Worm (Caenorhabditis elegans) whole organism, young adult: ENCODE measurements around the gene M04D8.8.

ENCODE experiments used
- C17E4.6 ChIP-seq: fragments of 200-800 bp; sonication (Bioruptor generic); IDR thresholded peaks from 2 replicates; pipeline ENCODE4 v1.3.6; 2022; ENCODE audit warnings: missing genetic modification reagents, missing genetic modification characterization, missing compliant biosample characterization
- F22D6.2 ChIP-seq: sonication (generic microtip); optimal IDR thresholded peaks from 2 replicates; lab custom pipeline; 2016; ENCODE audit warnings: mild to moderate bottlenecking, missing genetic modification characterization, missing compliant biosample characterization
- F23B12.7 ChIP-seq: sonication (generic microtip); optimal IDR thresholded peaks from 2 replicates; lab custom pipeline; 2017; ENCODE audit warnings: missing genetic modification characterization, mild to moderate bottlenecking, missing compliant biosample characterization, antibody characterized with exemption, moderate library complexity; ENCODE audit not compliant: insufficient read depth
- F37B4.10 ChIP-seq: fragments of 200-800 bp; sonication (Bioruptor generic); IDR thresholded peaks from 2 replicates; pipeline ENCODE4 v1.3.6; 2022; ENCODE audit warnings: missing genetic modification characterization, missing compliant biosample characterization
- F39B2.1 ChIP-seq: fragments of 200-800 bp; sonication (Bioruptor generic); IDR thresholded peaks from 2 replicates; pipeline ENCODE4 v1.3.6; 2022; ENCODE audit warnings: missing genetic modification reagents, missing genetic modification characterization, missing compliant biosample characterization
- F55B11.4 ChIP-seq: sonication (generic microtip); optimal IDR thresholded peaks from 2 replicates; lab custom pipeline; 2016; ENCODE audit warnings: missing compliant biosample characterization, missing genetic modification characterization, borderline replicate concordance; ENCODE audit not compliant: insufficient read depth
- F57A8.1 ChIP-seq: fragments of 200-800 bp; sonication (Bioruptor generic); optimal IDR thresholded peaks from 2 replicates; lab custom pipeline; 2018; ENCODE audit warnings: mild to moderate bottlenecking, missing genetic modification characterization, moderate library complexity, missing compliant biosample characterization
- K11D2.4 ChIP-seq: fragments of 200-800 bp; sonication (Bioruptor generic); IDR thresholded peaks from 2 replicates; pipeline ENCODE4 v1.3.6; 2022; ENCODE audit warnings: missing genetic modification reagents, missing genetic modification characterization, missing compliant biosample characterization
- K12H6.12 ChIP-seq: fragments of 200-800 bp; sonication (Bioruptor generic); optimal IDR thresholded peaks from 2 replicates; lab custom pipeline; 2018; ENCODE audit warnings: mild to moderate bottlenecking, missing genetic modification characterization, missing compliant biosample characterization
- ama-1 ChIP-seq, 3 experiments: fragments of 150-350 bp in 1 of 3; sonication (generic microtip) in 2 of 3; optimal IDR thresholded peaks; 2 replicates each; lab custom pipeline; 2014 to 2018; ENCODE audit warnings: missing biosample characterization in 2 of 3, missing genetic modification characterization in 2 of 3, missing genetic modification reagents in 2 of 3
- atf-7 ChIP-seq: sonication (generic microtip); optimal IDR thresholded peaks from 2 replicates; lab custom pipeline; 2017; ENCODE audit warnings: mild to moderate bottlenecking, missing genetic modification characterization, missing compliant biosample characterization
- ceh-91 ChIP-seq: fragments of 200-800 bp; sonication (Bioruptor generic); IDR thresholded peaks from 2 replicates; pipeline ENCODE4 v1.3.6; 2022; ENCODE audit warnings: missing genetic modification reagents, missing genetic modification characterization, missing compliant biosample characterization
- chd-7 ChIP-seq: sonication (generic microtip); optimal IDR thresholded peaks from 2 replicates; lab custom pipeline; 2016; ENCODE audit warnings: mild to moderate bottlenecking, missing genetic modification characterization, moderate library complexity, missing compliant biosample characterization
- die-1 ChIP-seq: sonication (generic microtip); optimal IDR thresholded peaks from 2 replicates; lab custom pipeline; 2016; ENCODE audit warnings: missing genotype, mild to moderate bottlenecking, missing genetic modification characterization, missing compliant biosample characterization
- dpff-1 ChIP-seq: sonication (generic microtip); optimal IDR thresholded peaks from 2 replicates; lab custom pipeline; 2017; ENCODE audit warnings: mild to moderate bottlenecking, missing genetic modification characterization, missing compliant biosample characterization
- egl-18 ChIP-seq: fragments of 200-800 bp; sonication (Bioruptor generic); IDR thresholded peaks from 2 replicates; pipeline ENCODE4 v1.3.6; 2022; ENCODE audit warnings: missing genetic modification reagents, missing genetic modification characterization, missing compliant biosample characterization
- egl-44 ChIP-seq: fragments of 200-800 bp; sonication (Bioruptor generic); IDR thresholded peaks from 2 replicates; pipeline ENCODE4 v1.3.6; 2022; ENCODE audit warnings: missing genetic modification reagents, missing genetic modification characterization, missing compliant biosample characterization
- ets-4 ChIP-seq: fragments of 200-800 bp; sonication (Bioruptor generic); optimal IDR thresholded peaks from 2 replicates; lab custom pipeline; 2018; ENCODE audit warnings: mild to moderate bottlenecking, missing genetic modification characterization, missing compliant biosample characterization
- gei-17 ChIP-seq: fragments of 200-800 bp; sonication (Bioruptor generic); optimal IDR thresholded peaks from 2 replicates; lab custom pipeline; 2018; ENCODE audit warnings: mild to moderate bottlenecking, missing genetic modification characterization, missing compliant biosample characterization
- him-1 ChIP-seq: sonication (generic microtip); optimal IDR thresholded peaks from 2 replicates; lab custom pipeline; 2016; ENCODE audit warnings: missing genotype, missing genetic modification reagents, missing genetic modification characterization, missing compliant biosample characterization
- hsf-1 ChIP-seq: fragments of 200-800 bp; sonication (Bioruptor generic); IDR thresholded peaks from 2 replicates; pipeline ENCODE4 v1.3.6; 2022; ENCODE audit warnings: missing genetic modification reagents, missing genetic modification characterization, missing compliant biosample characterization
- lin-26 ChIP-seq: fragments of 200-800 bp; sonication (Bioruptor generic); IDR thresholded peaks from 2 replicates; pipeline ENCODE4 v1.3.6; 2022; ENCODE audit warnings: missing genetic modification reagents, missing genetic modification characterization, missing compliant biosample characterization
- lsy-27 ChIP-seq: sonication (generic microtip); optimal IDR thresholded peaks from 2 replicates; lab custom pipeline; 2017; ENCODE audit warnings: missing genetic modification characterization, mild to moderate bottlenecking, missing compliant biosample characterization, antibody characterized with exemption, missing genotype, borderline replicate concordance; ENCODE audit not compliant: insufficient read depth
- mxl-1 ChIP-seq: sonication (generic microtip); optimal IDR thresholded peaks from 2 replicates; lab custom pipeline; 2016; ENCODE audit warnings: missing genetic modification characterization, missing compliant biosample characterization
- nhr-27 ChIP-seq: fragments of 200-800 bp; sonication (Bioruptor generic); optimal IDR thresholded peaks from 2 replicates; lab custom pipeline; 2018; ENCODE audit warnings: mild to moderate bottlenecking, missing genetic modification characterization, moderate library complexity, missing compliant biosample characterization
- pbrm-1 ChIP-seq: fragments of 200-800 bp; sonication (Bioruptor generic); IDR thresholded peaks from 2 replicates; pipeline ENCODE4 v1.3.6; 2022; ENCODE audit warnings: missing genetic modification reagents, missing genetic modification characterization, missing compliant biosample characterization
- pha-4 ChIP-seq: fragments of 150-350 bp; sonication (generic microtip); optimal IDR thresholded peaks from 2 replicates; lab custom pipeline; 2014; ENCODE audit warnings: missing biosample characterization, missing genetic modification reagents, missing genetic modification characterization
- rcor-1 ChIP-seq: fragments of 200-800 bp; sonication (Bioruptor generic); IDR thresholded peaks from 2 replicates; pipeline ENCODE4 v1.3.6; 2022; ENCODE audit warnings: missing genetic modification reagents, missing genetic modification characterization, missing compliant biosample characterization
- sea-2 ChIP-seq: fragments of 200-800 bp; sonication (Bioruptor generic); IDR thresholded peaks from 2 replicates; pipeline ENCODE4 v1.3.6; 2022; ENCODE audit warnings: missing genetic modification characterization, missing compliant biosample characterization
- snpc-1.1 ChIP-seq: sonication (generic microtip); optimal IDR thresholded peaks from 2 replicates; lab custom pipeline; 2017; ENCODE audit warnings: missing genetic modification characterization, mild to moderate bottlenecking, missing compliant biosample characterization, antibody characterized with exemption, moderate library complexity, missing genotype, missing genetic modification reagents; ENCODE audit not compliant: insufficient read depth
- snpc-1.3 ChIP-seq: sonication (generic microtip); optimal IDR thresholded peaks from 2 replicates; lab custom pipeline; 2017; ENCODE audit warnings: missing genetic modification characterization, mild to moderate bottlenecking, missing compliant biosample characterization, antibody characterized with exemption, moderate library complexity, missing genotype, missing genetic modification reagents; ENCODE audit not compliant: insufficient read depth
- snpc-4 ChIP-seq, 5 experiments: fragments of 150-350 bp in 1 of 5; sonication (generic microtip) in 4 of 5; optimal IDR thresholded peaks; 2 replicates each; lab custom pipeline; 2014 to 2018; ENCODE audit warnings: missing genetic modification characterization in 5 of 5, missing biosample characterization in 3 of 5, antibody characterized with exemption in 2 of 5, mild to moderate bottlenecking in 2 of 5, missing compliant biosample characterization in 2 of 5, missing genotype in 2 of 5, moderate library complexity in 2 of 5, missing genetic modification reagents in 1 of 5
- somi-1 ChIP-seq: fragments of 200-800 bp; sonication (Bioruptor generic); optimal IDR thresholded peaks from 2 replicates; lab custom pipeline; 2018; ENCODE audit warnings: mild to moderate bottlenecking, missing genetic modification characterization, missing compliant biosample characterization
- unc-130 ChIP-seq: sonication (generic microtip); optimal IDR thresholded peaks from 2 replicates; lab custom pipeline; 2016; ENCODE audit warnings: missing genetic modification reagents, missing genetic modification characterization, missing compliant biosample characterization
- unc-62 ChIP-seq: fragments of 150-350 bp; optimal IDR thresholded peaks from 2 replicates; lab custom pipeline; 2014; ENCODE audit warnings: missing biosample characterization, missing genetic modification reagents, missing genetic modification characterization
- zfh-2 ChIP-seq: fragments of 200-800 bp; sonication (Bioruptor generic); conservative IDR thresholded peaks from 2 replicates; pipeline ENCODE4 v1.3.6; 2022; ENCODE audit warnings: missing genetic modification reagents, missing genetic modification characterization, missing compliant biosample characterization
- ztf-22 ChIP-seq: fragments of 200-800 bp; sonication (Bioruptor generic); optimal IDR thresholded peaks from 2 replicates; lab custom pipeline; 2018; ENCODE audit warnings: mild to moderate bottlenecking, missing genetic modification characterization, moderate library complexity, missing compliant biosample characterization

The M04D8.8 gene

DNA sequence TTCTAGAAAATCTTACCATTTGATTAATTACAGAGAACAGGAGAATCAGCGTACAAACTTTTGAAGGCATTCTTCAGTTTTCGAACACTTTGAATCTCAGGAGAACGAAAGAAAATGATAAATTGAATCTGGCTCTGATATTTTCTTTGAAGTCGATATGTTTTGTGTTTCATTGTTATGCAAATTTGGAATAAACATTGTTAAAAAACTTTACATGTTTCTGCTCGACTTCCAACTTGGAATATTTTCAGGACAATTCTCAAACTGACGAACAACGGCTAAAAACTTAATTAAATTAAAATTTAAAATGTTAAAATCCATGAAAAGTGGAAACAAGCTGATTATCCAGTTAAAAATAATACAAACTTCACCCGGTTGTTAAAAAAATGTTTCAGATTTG is 45.6 kb upstream of the M04D8.8 start, which contains the start of gene C05B5.1:
Gene C05B5.1, minus strand, starts transcription at position 101 of the 400 bp plus-strand sequence.
- TF ChIP-seq nhr-27 (tag; lab: Kevin White, UChicago) (no peak), snpc-1.1 (tag; lab: Kevin White, UChicago) (no peak), somi-1 (GFP tag; lab: Kevin White, UChicago) (no peak), mxl-1 (tag; lab: Kevin White, UChicago) (no peak), die-1 (tag; lab: Kevin White, UChicago) (no peak), pha-4 (no peak), F37B4.10 (GFP tag; lab: Robert Waterston, UW) (no peak), ceh-91 (no peak), lsy-27 (tag; lab: Kevin White, UChicago) (no peak), F39B2.1 (GFP tag; lab: Robert Waterston, UW) (no peak), sea-2 (GFP tag; lab: Robert Waterston, UW) (no peak), C17E4.6 (GFP tag; lab: Robert Waterston, UW) (no peak), dpff-1 (tag; lab: Kevin White, UChicago) (no peak), F57A8.1 (no peak), rcor-1 (GFP tag; lab: Robert Waterston, UW) (no peak), gei-17 (GFP tag; lab: Kevin White, UChicago) (no peak)

DNA sequence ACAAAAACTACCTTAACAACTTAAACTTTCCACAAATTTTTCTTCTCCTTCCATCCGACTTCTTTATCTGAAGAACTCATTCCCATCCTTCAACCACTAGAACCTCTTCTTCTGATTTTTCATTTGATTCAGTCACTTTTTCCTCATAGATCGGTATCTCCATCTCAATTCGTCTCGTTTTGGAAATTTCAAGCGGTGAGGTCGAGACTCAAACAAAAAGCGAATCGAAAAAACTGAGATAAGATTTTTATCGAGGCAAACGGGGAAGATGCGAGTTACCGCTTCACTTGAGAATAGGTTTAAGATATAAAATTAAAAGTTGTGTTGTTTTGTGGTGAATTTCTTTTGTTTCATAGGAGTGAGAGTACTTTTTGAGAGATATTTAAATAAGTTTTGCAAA is 42.7 kb upstream of the M04D8.8 start:
- no peak for TF ChIP-seq atf-7 (tag; lab: Kevin White, UChicago)
- TF ChIP-seq F23B12.7 (tag; lab: Kevin White, UChicago): no peak
- no peak for TF ChIP-seq ama-1 (optimal IDR thresholded peaks at IDR 0.05; lab: Kevin White, UChicago)
- TF ChIP-seq ama-1 (GFP tag; optimal IDR thresholded peaks at IDR 0.05; lab: Kevin White, UChicago): no peak
- no peak for TF ChIP-seq K12H6.12 (tag; lab: Kevin White, UChicago)
- TF ChIP-seq snpc-1.3: no peak
- no peak for TF ChIP-seq ztf-22 (GFP tag; lab: Kevin White, UChicago)
- TF ChIP-seq F55B11.4: no peak
- no peak for TF ChIP-seq him-1 (tag; lab: Kevin White, UChicago)
- TF ChIP-seq unc-62: no peak
- no peak for TF ChIP-seq chd-7 (tag; lab: Kevin White, UChicago)
- TF ChIP-seq zfh-2: no peak
- no peak for TF ChIP-seq egl-18 (GFP tag; lab: Robert Waterston, UW)
- no peak for TF ChIP-seq pbrm-1 (GFP tag; lab: Robert Waterston, UW)
- no peak for TF ChIP-seq C17E4.6 (GFP tag; lab: Robert Waterston, UW)

DNA sequence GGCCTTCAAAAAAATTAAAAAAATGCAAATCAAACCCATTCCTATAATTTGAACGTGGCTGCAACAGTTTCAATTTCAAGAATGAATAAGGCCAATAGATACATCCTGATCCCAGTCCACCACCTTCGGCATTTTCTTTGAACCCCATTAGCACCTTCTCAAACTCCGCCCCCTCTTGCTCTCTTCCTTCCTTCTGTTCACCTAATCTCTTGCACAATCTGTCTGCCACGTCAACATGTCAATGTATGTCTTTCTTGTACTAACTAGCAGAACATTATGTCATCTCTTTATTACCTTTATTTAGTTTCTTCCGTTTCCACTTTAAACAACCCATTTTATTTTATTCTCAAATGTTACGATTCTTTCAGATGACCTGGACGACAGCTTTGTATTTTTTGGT is 40.4 kb upstream of the M04D8.8 start, which contains the start of gene C05B5.4:
Gene C05B5.4, plus strand, starts transcription at position 351 of the 400 bp plus-strand sequence.
- TF ChIP-seq snpc-4 (GFP tag; optimal IDR thresholded peaks at IDR 0.05; lab: Kevin White, UChicago) (no peak), snpc-4 (tag; optimal IDR thresholded peaks at IDR 0.05; lab: Kevin White, UChicago) (no peak), chd-7 (tag; lab: Kevin White, UChicago) (no peak), lin-26 (GFP tag; lab: Robert Waterston, UW) (no peak), hsf-1 (no peak), K11D2.4 (GFP tag; lab: Robert Waterston, UW) (no peak), egl-44 (GFP tag; lab: Robert Waterston, UW) (no peak), F22D6.2 (tag; lab: Kevin White, UChicago) (no peak), ets-4 (no peak), him-1 (tag; lab: Kevin White, UChicago) (no peak), unc-130 (no peak)
